Fruit fly (Drosophila melanogaster): ENCODE data around the gene CG6661.

Gene CG6661

DNA sequence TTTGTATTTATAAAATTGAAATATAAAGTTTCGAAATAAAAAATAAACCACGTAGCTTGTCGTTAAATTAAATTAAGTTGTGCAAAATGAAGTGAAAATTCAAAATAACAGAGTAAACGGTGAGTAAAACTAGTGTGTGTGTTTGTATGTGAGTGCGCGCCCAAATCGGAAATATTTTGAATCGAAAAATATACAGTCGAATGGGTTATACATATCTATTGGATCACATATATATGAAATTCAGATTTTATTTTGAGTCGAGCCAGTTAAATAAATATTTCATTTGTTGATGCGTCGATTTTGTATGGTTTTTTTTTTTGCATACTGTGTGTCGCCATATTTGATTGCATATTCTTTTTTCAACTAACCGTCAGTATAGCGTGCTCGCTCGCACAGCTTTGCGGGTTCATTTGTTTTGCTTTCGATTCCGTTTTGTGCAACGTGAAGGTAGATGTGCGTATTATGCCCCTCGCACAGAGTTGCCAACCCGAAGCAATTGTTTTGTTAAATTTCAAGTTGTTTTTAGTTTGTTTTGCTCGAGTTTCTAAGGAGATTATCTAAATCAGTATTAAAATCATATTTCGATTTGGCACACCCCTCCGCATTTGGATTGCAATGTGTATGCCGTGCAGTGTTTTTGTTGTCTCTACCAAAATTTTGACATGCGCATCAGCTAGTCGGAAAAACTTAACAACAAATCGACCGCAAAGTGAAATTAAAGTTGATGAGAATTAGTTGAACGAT is 31.1 kb upstream of the CG6661 start (continued):
- TF ChIP-seq HLH3B (GFP tag; IDR thresholded peaks at IDR 0.05): no peak
- peak; percentile 3 for TF ChIP-seq Sox100B (GFP tag; optimal IDR thresholded peaks at IDR 0.05)
- no peak for TF ChIP-seq klu (GFP tag; IDR thresholded peaks at IDR 0.05)
- 0 out of 2 replicates have a peak, but pooled peaks have one; percentile 5 for TF ChIP-seq CG32532 (GFP tag; IDR thresholded peaks at IDR 0.05)
- TF ChIP-seq CG4820 (GFP tag; optimal IDR thresholded peaks at IDR 0.05): no peak
- TF ChIP-seq Sin3A (optimal IDR thresholded peaks at IDR 0.05): peak; percentile 11
- TF ChIP-seq CG12071 (GFP tag; optimal IDR thresholded peaks at IDR 0.05): no peak
- no peak for TF ChIP-seq HmgZ (tag; optimal IDR thresholded peaks at IDR 0.05)
- no peak for TF ChIP-seq Scr (GFP tag; IDR thresholded peaks at IDR 0.05; ENCODE audit: partially characterized antibody)
- TF ChIP-seq CG17359 (tag; optimal IDR thresholded peaks at IDR 0.05): peak; percentile 26
- no peak for TF ChIP-seq ssp (GFP tag; IDR thresholded peaks at IDR 0.05)
- TF ChIP-seq CG13296 (GFP tag; optimal IDR thresholded peaks at IDR 0.05): no peak
- TF ChIP-seq CG14965 (GFP tag; optimal IDR thresholded peaks at IDR 0.05; ENCODE audit: borderline replicate concordance): no peak
- TF ChIP-seq ftz-f1 (GFP tag; optimal IDR thresholded peaks at IDR 0.05): no peak
- TF ChIP-seq CG3281 (GFP tag; optimal IDR thresholded peaks at IDR 0.05): peak; percentile 27
- TF ChIP-seq CG17612 (GFP tag; IDR thresholded peaks at IDR 0.05): no peak
- no peak for TF ChIP-seq ap (GFP tag; IDR thresholded peaks at IDR 0.05)
- no peak for TF ChIP-seq fu2 (GFP tag; optimal IDR thresholded peaks at IDR 0.05)
- TF ChIP-seq HLHmδ (GFP tag; optimal IDR thresholded peaks at IDR 0.05): no peak
- TF ChIP-seq lab (GFP tag; optimal IDR thresholded peaks at IDR 0.05): no peak
- TF ChIP-seq dpn (GFP tag; optimal IDR thresholded peaks at IDR 0.05): no peak
- no peak for TF ChIP-seq sna (GFP tag; IDR thresholded peaks at IDR 0.05; ENCODE audit: partially characterized antibody)
- TF ChIP-seq CG30020 (tag; optimal IDR thresholded peaks at IDR 0.05): no peak
- no peak for TF ChIP-seq MBD-R2 (GFP tag; IDR thresholded peaks at IDR 0.05)
- TF ChIP-seq CG12299 (tag; optimal IDR thresholded peaks at IDR 0.05): no peak
- no peak for TF ChIP-seq Doc3 (GFP tag; IDR thresholded peaks at IDR 0.05; ENCODE audit: partially characterized antibody)
- no peak for TF ChIP-seq salm (tag; optimal IDR thresholded peaks at IDR 0.05)
- no peak for TF ChIP-seq Asciz (GFP tag; optimal IDR thresholded peaks at IDR 0.05)
- no peak for TF ChIP-seq Xrp1 (GFP tag; IDR thresholded peaks at IDR 0.05)
- no peak for TF ChIP-seq knrl (GFP tag; IDR thresholded peaks at IDR 0.05; ENCODE audit: partially characterized antibody)
- TF ChIP-seq CG32767 (GFP tag; IDR thresholded peaks at IDR 0.05): peak; percentile 52; the same call in 1 of the 2 replicates
- TF ChIP-seq Sox102F (GFP tag; optimal IDR thresholded peaks at IDR 0.05): no peak
- TF ChIP-seq nau (GFP tag; optimal IDR thresholded peaks at IDR 0.05): no peak
- no peak for TF ChIP-seq danr (GFP tag; IDR thresholded peaks at IDR 0.05)
- no peak for TF ChIP-seq ewg (GFP tag; optimal IDR thresholded peaks at IDR 0.05)
- no peak for TF ChIP-seq CG8290 (GFP tag; optimal IDR thresholded peaks at IDR 0.05)
- TF ChIP-seq CG8290 (tag; optimal IDR thresholded peaks at IDR 0.05): no peak
- TF ChIP-seq E2f2 (GFP tag; IDR thresholded peaks at IDR 0.05): no peak; the same call in 1 of the 2 replicates
- no peak for TF ChIP-seq tgo (GFP tag; IDR thresholded peaks at IDR 0.05)
- no peak for TF ChIP-seq CG7987 (GFP tag; optimal IDR thresholded peaks at IDR 0.05)
- TF ChIP-seq gfzf (GFP tag; optimal IDR thresholded peaks at IDR 0.05): no peak
- TF ChIP-seq CG4424 (GFP tag; optimal IDR thresholded peaks at IDR 0.05): no peak
- no peak for TF ChIP-seq CG3995 (GFP tag; optimal IDR thresholded peaks at IDR 0.05)
- TF ChIP-seq CG14710 (tag; optimal IDR thresholded peaks at IDR 0.05): no peak
- no peak for TF ChIP-seq lbe (GFP tag; optimal IDR thresholded peaks at IDR 0.05)
- no peak for TF ChIP-seq ham (GFP tag; IDR thresholded peaks at IDR 0.05)
- TF ChIP-seq CG9215 (GFP tag; IDR thresholded peaks at IDR 0.05): peak; percentile 60; the same call in 1 of the 2 replicates
- TF ChIP-seq Side (GFP tag; optimal IDR thresholded peaks at IDR 0.05): no peak
- no peak for TF ChIP-seq bab2 (GFP tag; optimal IDR thresholded peaks at IDR 0.05)
- TF ChIP-seq trem (tag; optimal IDR thresholded peaks at IDR 0.05): peak; percentile 65
